Worm (Caenorhabditis elegans): ENCODE data around the gene F07G6.2.
"Not testable (repeated sequence)": the region's sequence is repeated elsewhere in the genome, so short reads cannot be mapped to it uniquely, and the experiment has no call there.

Gene F07G6.2

ce11 chrX:1742530-1742929, 15.4 kb downstream of the F07G6.2 start, which contains the start of gene Y75D11A.2:
Y75D11A.2 (plus strand) TSS chrX:1742830.
- not testable (repeated sequence) for TF ChIP-seq ets-7 (tag; optimal IDR thresholded peaks at IDR 0.05); scrt-1 (GFP tag; IDR thresholded peaks at IDR 0.05); pes-1 (GFP tag; IDR thresholded peaks at IDR 0.05)

ce11 chrX:1746117-1746516, 19.0 kb downstream of the F07G6.2 start, which contains the start of gene Y75D11A.3:
Y75D11A.3 (minus strand) TSS chrX:1746217.
- TF ChIP-seq aly-1 (tag; optimal IDR thresholded peaks at IDR 0.05); tbx-37 (GFP tag; conservative IDR thresholded peaks at IDR 0.05); hnd-1 (tag; optimal IDR thresholded peaks at IDR 0.05): not testable (repeated sequence)

DNA sequence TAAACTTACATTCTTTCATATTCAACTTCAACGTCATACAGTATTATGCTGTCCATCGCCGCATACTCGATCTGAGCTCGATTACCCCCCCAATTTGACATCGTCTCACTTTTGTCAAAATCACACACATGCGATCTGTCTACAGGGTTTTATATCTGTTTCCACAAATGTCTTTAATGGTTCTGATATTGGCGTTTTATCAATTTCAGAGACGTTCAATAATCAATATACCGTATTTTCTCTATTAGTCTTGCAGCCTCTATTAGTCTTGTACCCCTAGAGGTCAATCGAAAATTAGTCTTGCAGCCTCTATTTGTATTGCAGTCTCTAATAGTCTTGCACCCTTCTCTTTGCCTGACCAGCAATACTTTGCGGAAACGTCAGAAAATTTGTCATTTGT, 21.3 kb downstream of the F07G6.2 start, which contains the start of gene Y75D11A.6:
Gene Y75D11A.6, minus strand, starts transcription at position 101 of the 400 bp plus-strand sequence.
- TF ChIP-seq sea-1 (GFP tag; conservative IDR thresholded peaks at IDR 0.05); hnd-1 (tag; optimal IDR thresholded peaks at IDR 0.05); F13C5.2 (tag; optimal IDR thresholded peaks at IDR 0.05): not testable (repeated sequence)

ce11 chrX:1769636-1770035, 42.5 kb downstream of the F07G6.2 start:
- TF ChIP-seq hmg-4 (GFP tag; optimal IDR thresholded peaks at IDR 0.05) (no peak), ets-7 (tag; optimal IDR thresholded peaks at IDR 0.05) (no peak), tbx-11 (GFP tag; IDR thresholded peaks at IDR 0.05) (no peak), F13C5.2 (tag; optimal IDR thresholded peaks at IDR 0.05) (no peak), flt-1 (GFP tag; IDR thresholded peaks at IDR 0.05) (no peak)

- TF ChIP-seq tra-4 (tag; optimal IDR thresholded peaks at IDR 0.05) (no peak), pes-1 (GFP tag; IDR thresholded peaks at IDR 0.05) (no peak), hmbx-1 (tag; optimal IDR thresholded peaks at IDR 0.05) (no peak), hmg-4 (GFP tag; optimal IDR thresholded peaks at IDR 0.05) (no peak), aly-1 (tag; optimal IDR thresholded peaks at IDR 0.05) (no peak), ama-1 (optimal IDR thresholded peaks at IDR 0.05) (no peak), ets-7 (tag; optimal IDR thresholded peaks at IDR 0.05) (no peak), scrt-1 (GFP tag; IDR thresholded peaks at IDR 0.05) (no peak)
Observed at ce11 chrX:1777988-1778387, 50.8 kb downstream of the F07G6.2 start, which contains the start of gene elc-2. elc-2 (minus strand) TSS chrX:1778088.
